Fruit fly (Drosophila melanogaster) whole organism, embryonic: ENCODE results near the gene caps.

Experiments used
- Optix ChIP-seq: fragments of 200-800 bp; sonication (Bioruptor generic); IDR thresholded peaks from 3 replicates; pipeline ENCODE4 v1.3.6; 2022; ENCODE audit warnings: missing biosample characterization, missing genetic modification characterization
- mld ChIP-seq: fragments of 200-800 bp; sonication (Bioruptor generic); IDR thresholded peaks from 3 replicates; pipeline ENCODE4 v1.3.6; 2022; ENCODE audit warnings: missing biosample characterization, missing genetic modification characterization; ENCODE audit not compliant: partially characterized antibody
- nau ChIP-seq: fragments of 200-800 bp; sonication (Bioruptor generic); optimal IDR thresholded peaks from 3 replicates; lab custom pipeline; 2017; ENCODE audit warnings: missing biosample characterization, mild to moderate bottlenecking, missing genetic modification characterization, missing genetic modification reagents
- tup ChIP-seq: fragments of 200-800 bp; sonication (Bioruptor generic); optimal IDR thresholded peaks from 2 replicates; lab custom pipeline; 2016; ENCODE audit warnings: missing biosample characterization, mild to moderate bottlenecking, missing genetic modification characterization, moderate library complexity

- no peak for TF ChIP-seq mld
- TF ChIP-seq tup (GFP tag; lab: Kevin White, UChicago): no peak
- TF ChIP-seq nau: no peak
- no peak for TF ChIP-seq Optix
Observed at dm6 chr3L:13267893-13268292, 39.4 kb downstream of the caps start.
